Worm (Caenorhabditis elegans): ENCODE measurements around the gene somi-1.

DNA sequence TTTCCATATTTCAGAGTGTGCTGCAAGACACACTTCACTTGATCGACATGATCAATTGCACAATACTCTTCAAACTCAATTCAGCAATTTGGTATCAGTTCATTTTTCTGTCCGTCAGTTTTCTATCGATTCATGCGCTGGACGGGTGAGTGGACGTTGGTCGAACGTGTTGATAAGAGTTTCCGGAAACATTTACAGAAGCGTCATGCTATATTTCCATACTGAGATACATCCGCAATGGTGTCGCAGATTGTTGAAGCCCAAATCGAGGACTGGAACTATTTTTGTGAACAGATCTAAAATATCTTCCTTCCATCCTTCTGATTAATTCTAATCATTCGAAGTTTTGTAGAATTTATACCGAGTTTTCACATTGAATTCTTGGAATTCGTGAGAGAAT, 21.5 kb downstream of the somi-1 start:
- TF ChIP-seq nhr-28 (tag; optimal IDR thresholded peaks at IDR 0.05) (no peak), lsy-2 (tag; optimal IDR thresholded peaks at IDR 0.05) (no peak), nhr-237 (tag; optimal IDR thresholded peaks at IDR 0.05) (no peak), pha-4 (tag; optimal IDR thresholded peaks at IDR 0.05) (no peak), nhr-12 (tag; optimal IDR thresholded peaks at IDR 0.05) (no peak), unc-39 (tag; optimal IDR thresholded peaks at IDR 0.05) (no peak), ces-1 (GFP tag; optimal IDR thresholded peaks at IDR 0.05) (no peak), ceh-39 (tag; optimal IDR thresholded peaks at IDR 0.05) (no peak), elt-1 (tag; optimal IDR thresholded peaks at IDR 0.05; ENCODE audit: borderline replicate concordance, insufficient read depth) (no peak), snpc-4 (tag; optimal IDR thresholded peaks at IDR 0.05) (no peak), elt-3 (tag; optimal IDR thresholded peaks at IDR 0.05) (no peak), mab-5 (tag; optimal IDR thresholded peaks at IDR 0.05) (no peak), ceh-43 (GFP tag; optimal IDR thresholded peaks at IDR 0.05) (no peak), sptf-1 (tag; optimal IDR thresholded peaks at IDR 0.05) (no peak)

All from whole organism, mixed stage, embryonic.